Fruit fly (Drosophila melanogaster): ENCODE measurements around the gene CG42710.

The CG42710 gene

DNA sequence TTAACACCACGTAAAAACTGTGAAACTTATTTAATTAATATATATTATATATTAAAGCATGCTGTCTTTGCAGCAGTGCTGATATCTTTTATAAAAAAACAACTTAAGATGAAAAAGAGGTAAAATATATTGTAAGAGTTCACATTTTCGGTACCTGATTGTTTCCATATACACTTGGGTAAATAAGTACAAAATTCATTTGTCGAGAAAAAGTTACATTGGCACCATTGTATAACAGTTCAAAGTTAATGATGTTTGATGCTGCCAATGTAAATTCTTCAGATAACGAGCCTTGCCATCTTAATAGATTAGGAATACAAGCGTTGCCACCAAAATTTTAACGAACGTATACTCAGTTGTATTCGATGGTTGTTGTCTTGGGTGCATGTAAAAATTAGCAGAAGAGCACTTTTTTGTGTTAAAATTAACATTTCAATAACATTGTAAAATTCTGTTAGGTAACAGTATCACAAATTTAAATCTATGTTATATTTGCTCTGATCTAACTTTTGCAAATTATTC lies 41.5 kb downstream of the CG42710 start:
- TF ChIP-seq N (GFP tag; optimal IDR thresholded peaks at IDR 0.05) (no peak), Myc (optimal IDR thresholded peaks at IDR 0.05) (peak; percentile 88), woc (GFP tag; optimal IDR thresholded peaks at IDR 0.05) (peak; percentile 24)

DNA sequence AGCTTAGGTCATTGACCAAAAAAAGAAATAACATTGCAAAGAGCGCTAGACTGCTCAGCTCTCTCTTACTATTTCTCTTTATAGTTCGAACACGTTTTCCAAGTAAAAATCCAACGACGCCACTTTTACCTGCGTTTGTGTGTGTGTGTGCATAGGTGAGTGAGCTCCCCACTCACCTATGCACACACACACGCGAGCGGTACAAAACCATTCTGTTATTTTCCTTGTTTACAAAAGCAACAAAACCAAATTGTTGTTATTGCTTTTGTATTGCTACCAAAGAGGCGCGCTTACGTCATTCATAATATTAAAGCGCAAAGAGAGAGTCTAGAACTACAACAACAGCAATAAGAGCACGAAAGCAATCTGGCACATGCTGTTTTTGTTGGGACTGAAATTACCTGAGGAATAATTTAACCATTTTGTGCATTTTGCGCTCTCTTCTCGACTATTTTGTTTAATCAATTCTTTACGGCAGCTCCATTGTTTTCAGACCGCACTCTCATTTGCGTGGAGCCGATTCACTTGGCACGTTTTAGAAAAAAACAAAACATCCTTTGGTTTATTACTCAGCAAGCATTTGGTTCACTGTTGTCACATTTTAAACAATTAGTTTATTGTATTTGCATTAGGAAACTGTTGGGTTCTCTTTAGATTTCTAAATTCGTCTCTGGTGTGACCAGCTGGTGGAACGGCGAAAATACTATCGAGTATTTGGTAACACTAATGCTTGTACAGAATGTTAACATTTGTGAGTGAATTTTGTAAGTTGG lies 42.1 kb downstream of the CG42710 start, which contains the start of gene raw:
raw (minus strand) TSS at position 677 of the 773 bp plus-strand sequence.
- TF ChIP-seq Mio (GFP tag; optimal IDR thresholded peaks at IDR 0.05) (no peak), Rel (GFP tag; optimal IDR thresholded peaks at IDR 0.05) (no peak), Rel (tag; optimal IDR thresholded peaks at IDR 0.05) (peak; percentile 9), Dif (GFP tag; optimal IDR thresholded peaks at IDR 0.05; ENCODE audit: partially characterized antibody) (peak; percentile 31), Sp1 (GFP tag; optimal IDR thresholded peaks at IDR 0.05) (no peak), CrebA (GFP tag; optimal IDR thresholded peaks at IDR 0.05; ENCODE audit: borderline replicate concordance) (peak; percentile 52), rgr (GFP tag; optimal IDR thresholded peaks at IDR 0.05) (peak; percentile 7), dl (GFP tag; optimal IDR thresholded peaks at IDR 0.05; ENCODE audit: insufficient read depth in 1 of 2, partially characterized antibody in 2 of 2) (peak in 1 of 2 experiments; percentile 51), sage (GFP tag; optimal IDR thresholded peaks at IDR 0.05) (peak; percentile 21), br (GFP tag; optimal IDR thresholded peaks at IDR 0.05) (no peak)

- TF ChIP-seq foxo (GFP tag; optimal IDR thresholded peaks at IDR 0.05) (peak in 1 of 2 experiments; percentile 57), psq (GFP tag; optimal IDR thresholded peaks at IDR 0.05) (peak; percentile 51), h (GFP tag; optimal IDR thresholded peaks at IDR 0.05) (peak; percentile 64), CG32264 (GFP tag; optimal IDR thresholded peaks at IDR 0.05) (no peak), br (GFP tag; optimal IDR thresholded peaks at IDR 0.05) (peak; percentile 60), ey (GFP tag; optimal IDR thresholded peaks at IDR 0.05) (peak; percentile 53), rgr (GFP tag; optimal IDR thresholded peaks at IDR 0.05) (peak; percentile 62), Hnf4 (GFP tag; optimal IDR thresholded peaks at IDR 0.05) (peak; percentile 53), CrebA (GFP tag; optimal IDR thresholded peaks at IDR 0.05; ENCODE audit: borderline replicate concordance) (peak; percentile 56), OdsH (GFP tag; optimal IDR thresholded peaks at IDR 0.05) (peak; percentile 44), brk (GFP tag; optimal IDR thresholded peaks at IDR 0.05) (peak; percentile 14), Mio (GFP tag; optimal IDR thresholded peaks at IDR 0.05) (no peak), N (GFP tag; optimal IDR thresholded peaks at IDR 0.05) (no peak), HLH106 (tag; optimal IDR thresholded peaks at IDR 0.05) (peak; percentile 43), Sp1 (GFP tag; optimal IDR thresholded peaks at IDR 0.05) (peak; percentile 43), dmrt93B (GFP tag; optimal IDR thresholded peaks at IDR 0.05) (peak; percentile 3), usp (GFP tag; optimal IDR thresholded peaks at IDR 0.05) (no peak), fru (GFP tag; optimal IDR thresholded peaks at IDR 0.05) (peak; percentile 42)
These were observed 44.0 kb downstream of the CG42710 start for dm6 chr2L:8738253-8738665.

DNA sequence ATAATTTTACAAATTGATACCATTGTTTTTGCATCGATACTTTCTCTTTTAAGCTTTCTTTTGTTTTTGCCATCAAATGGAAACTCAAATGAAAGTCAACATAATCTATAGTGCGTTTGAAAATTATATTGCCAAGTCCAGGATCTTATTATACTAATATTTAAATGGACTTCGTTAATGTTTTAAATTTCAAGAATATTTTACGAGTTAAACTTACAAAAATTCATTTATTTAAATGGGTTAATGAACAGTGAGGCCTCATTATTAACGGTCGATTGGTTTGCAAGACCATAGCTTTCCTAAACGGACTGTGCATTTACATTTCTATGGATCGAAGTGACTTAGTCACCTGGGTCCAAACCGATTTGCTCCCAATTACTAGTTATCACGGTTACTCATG lies 45.9 kb downstream of the CG42710 start:
- TF ChIP-seq dl (GFP tag; optimal IDR thresholded peaks at IDR 0.05; ENCODE audit: insufficient read depth in 1 of 2, partially characterized antibody in 2 of 2) (no peak), Sp1 (GFP tag; optimal IDR thresholded peaks at IDR 0.05) (no peak), Rel (GFP tag; optimal IDR thresholded peaks at IDR 0.05) (no peak), Rel (tag; optimal IDR thresholded peaks at IDR 0.05) (no peak), Hnf4 (GFP tag; optimal IDR thresholded peaks at IDR 0.05) (peak; percentile 23), OdsH (GFP tag; optimal IDR thresholded peaks at IDR 0.05) (no peak), tai (GFP tag; optimal IDR thresholded peaks at IDR 0.05) (no peak)

DNA sequence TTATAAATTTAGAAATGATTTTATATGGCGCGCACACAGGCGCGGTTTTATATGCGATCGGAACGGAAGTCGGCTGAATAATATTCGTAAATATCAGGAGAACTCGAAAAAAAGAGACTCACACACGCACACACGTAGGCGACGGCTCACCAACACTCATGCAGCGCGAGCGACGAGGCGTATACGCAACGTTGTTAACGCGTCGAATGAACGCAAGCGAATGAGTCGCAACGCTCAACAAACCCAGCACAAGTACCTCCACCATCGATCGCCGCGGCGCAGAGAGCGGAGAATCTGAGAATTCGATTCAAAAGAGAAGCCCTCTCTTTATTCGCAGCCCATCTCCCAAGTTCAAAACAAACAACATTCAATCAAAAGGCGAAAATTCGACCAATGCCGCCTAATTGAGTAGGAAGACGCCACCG lies 46.7 kb downstream of the CG42710 start:
- TF ChIP-seq fru (GFP tag; optimal IDR thresholded peaks at IDR 0.05) (peak; percentile 62), jim (GFP tag; optimal IDR thresholded peaks at IDR 0.05) (no peak), CG32264 (GFP tag; optimal IDR thresholded peaks at IDR 0.05) (no peak), Sp1 (GFP tag; optimal IDR thresholded peaks at IDR 0.05) (peak; percentile 66), h (GFP tag; optimal IDR thresholded peaks at IDR 0.05) (peak; percentile 79), foxo (GFP tag; optimal IDR thresholded peaks at IDR 0.05) (peak in 1 of 2 experiments; percentile 38), br (GFP tag; optimal IDR thresholded peaks at IDR 0.05) (peak; percentile 67), OdsH (GFP tag; optimal IDR thresholded peaks at IDR 0.05) (peak; percentile 56), Hr83 (GFP tag; optimal IDR thresholded peaks at IDR 0.05; ENCODE audit: poor library complexity, severe bottlenecking) (peak; percentile 91), Rel (GFP tag; optimal IDR thresholded peaks at IDR 0.05) (peak; percentile 66), Rel (tag; optimal IDR thresholded peaks at IDR 0.05) (peak; percentile 69), Dif (GFP tag; optimal IDR thresholded peaks at IDR 0.05; ENCODE audit: partially characterized antibody) (peak; percentile 94), dsf (GFP tag; optimal IDR thresholded peaks at IDR 0.05; ENCODE audit: borderline replicate concordance) (no peak), sv (GFP tag; optimal IDR thresholded peaks at IDR 0.05) (no peak), dl (GFP tag; optimal IDR thresholded peaks at IDR 0.05; ENCODE audit: insufficient read depth in 1 of 2, partially characterized antibody in 2 of 2) (peak; percentile 83 to 89), Vsx2 (GFP tag; optimal IDR thresholded peaks at IDR 0.05; ENCODE audit: partially characterized antibody) (peak; percentile 82), Mio (GFP tag; optimal IDR thresholded peaks at IDR 0.05) (no peak), Jra (GFP tag; optimal IDR thresholded peaks at IDR 0.05) (peak; percentile 85), woc (GFP tag; optimal IDR thresholded peaks at IDR 0.05) (peak; percentile 17), Hnf4 (GFP tag; optimal IDR thresholded peaks at IDR 0.05) (peak; percentile 85), GATAd (GFP tag; optimal IDR thresholded peaks at IDR 0.05) (no peak), HLH106 (tag; optimal IDR thresholded peaks at IDR 0.05) (peak; percentile 43), psq (GFP tag; optimal IDR thresholded peaks at IDR 0.05) (peak; percentile 12), CrebA (GFP tag; optimal IDR thresholded peaks at IDR 0.05; ENCODE audit: borderline replicate concordance) (peak; percentile 22), brk (GFP tag; optimal IDR thresholded peaks at IDR 0.05) (no peak), rgr (GFP tag; optimal IDR thresholded peaks at IDR 0.05) (peak; percentile 74)

All from whole organism, wandering third instar larva.